Worm (Caenorhabditis elegans) whole organism, early embryonic: ENCODE results near the gene cdc-48.1.

Source experiments
- aly-1 ChIP-seq: sonication (generic microtip); optimal IDR thresholded peaks from 2 replicates; lab custom pipeline; 2016; ENCODE audit warnings: missing genetic modification characterization, missing compliant biosample characterization
- ama-1 ChIP-seq: fragments of 150-350 bp; optimal IDR thresholded peaks from 2 replicates; lab custom pipeline; 2014
- ceh-36 ChIP-seq: sonication (generic microtip); optimal IDR thresholded peaks from 2 replicates; lab custom pipeline; 2016; ENCODE audit warnings: missing genetic modification characterization, inconsistent platforms, missing compliant biosample characterization
- hmbx-1 ChIP-seq: sonication (generic microtip); optimal IDR thresholded peaks from 2 replicates; lab custom pipeline; 2016; ENCODE audit warnings: mild to moderate bottlenecking, missing genetic modification characterization, missing compliant biosample characterization
- pes-1 ChIP-seq: fragments of 200-800 bp; sonication (Bioruptor generic); IDR thresholded peaks from 2 replicates; pipeline ENCODE4 v1.3.6; 2022; ENCODE audit warnings: missing genetic modification reagents, missing genetic modification characterization, missing compliant biosample characterization
- scrt-1 ChIP-seq: fragments of 200-800 bp; sonication (Bioruptor generic); IDR thresholded peaks from 2 replicates; pipeline ENCODE4 v1.3.6; 2022; ENCODE audit warnings: missing genetic modification characterization, missing compliant biosample characterization
- sea-1 ChIP-seq: fragments of 200-800 bp; sonication (Bioruptor generic); conservative IDR thresholded peaks from 2 replicates; pipeline ENCODE4 v1.3.6; 2022; ENCODE audit warnings: missing genetic modification characterization, missing compliant biosample characterization
- tbx-11 ChIP-seq: fragments of 200-800 bp; sonication (Bioruptor generic); IDR thresholded peaks from 2 replicates; pipeline ENCODE4 v1.3.6; 2022; ENCODE audit warnings: missing genetic modification characterization, missing compliant biosample characterization

- TF ChIP-seq pes-1 (no peak), ama-1 (no peak), ceh-36 (tag; lab: Kevin White, UChicago) (no peak), scrt-1 (GFP tag; lab: Robert Waterston, UW) (no peak), hmbx-1 (no peak), aly-1 (tag; lab: Kevin White, UChicago) (no peak), sea-1 (GFP tag; lab: Robert Waterston, UW) (no peak), tbx-11 (GFP tag; lab: Robert Waterston, UW) (no peak)
Measured at ce11 chrII:10519017-10519416, 44.2 kb downstream of the cdc-48.1 start, which contains the start of gene F59B10.4.
